Worm (Caenorhabditis elegans): ENCODE measurements around the gene cyn-9.

DNA sequence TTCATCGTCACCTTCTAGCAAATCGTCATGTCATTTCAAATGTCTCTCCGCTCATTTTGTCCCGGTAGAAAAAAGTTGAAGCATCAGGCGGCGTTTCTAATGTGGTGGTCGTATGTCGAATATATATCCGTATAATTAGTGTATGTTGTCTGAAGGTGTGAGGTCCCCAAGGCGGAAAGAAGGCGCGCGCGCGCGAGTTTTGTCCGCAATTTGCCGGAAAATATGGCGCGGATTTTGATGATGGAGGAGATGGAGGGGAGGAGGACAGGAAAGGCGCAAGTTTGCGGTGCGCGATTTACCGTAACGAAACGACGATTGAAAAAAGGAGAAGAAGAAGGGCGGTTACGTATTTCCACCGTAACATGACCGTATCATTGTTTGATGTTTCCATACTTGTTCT lies 42.6 kb upstream of the cyn-9 start:
- TF ChIP-seq ama-1 (optimal IDR thresholded peaks at IDR 0.05) (no peak), dve-1 (tag; optimal IDR thresholded peaks at IDR 0.05) (no peak), fax-1 (tag; optimal IDR thresholded peaks at IDR 0.05) (no peak), eyg-1 (tag; optimal IDR thresholded peaks at IDR 0.05) (no peak), pat-9 (tag; optimal IDR thresholded peaks at IDR 0.05) (no peak), sdc-2 (tag; optimal IDR thresholded peaks at IDR 0.05) (no peak), pqm-1 (tag; optimal IDR thresholded peaks at IDR 0.05) (no peak), F13H6.1 (tag; optimal IDR thresholded peaks at IDR 0.05) (no peak), ahr-1 (tag; optimal IDR thresholded peaks at IDR 0.05) (no peak), ceh-34 (tag; optimal IDR thresholded peaks at IDR 0.05) (no peak), hlh-6 (tag; optimal IDR thresholded peaks at IDR 0.05) (no peak)

Measured in whole organism, late embryonic.